Fruit fly (Drosophila melanogaster): ENCODE results near the gene Mcr.

- TF ChIP-seq OdsH (GFP tag; optimal IDR thresholded peaks at IDR 0.05) = peak; percentile 47
- no peak for TF ChIP-seq sage (GFP tag; optimal IDR thresholded peaks at IDR 0.05)
- TF ChIP-seq N (GFP tag; optimal IDR thresholded peaks at IDR 0.05) = no peak
- no peak for TF ChIP-seq dl (GFP tag; optimal IDR thresholded peaks at IDR 0.05; ENCODE audit: insufficient read depth in 1 of 2, partially characterized antibody in 2 of 2)
- no peak for TF ChIP-seq HLH106 (tag; optimal IDR thresholded peaks at IDR 0.05)
- peak; percentile 48 for TF ChIP-seq fru (GFP tag; optimal IDR thresholded peaks at IDR 0.05)
- TF ChIP-seq GATAd (GFP tag; optimal IDR thresholded peaks at IDR 0.05) = no peak
- no peak for TF ChIP-seq sv (GFP tag; optimal IDR thresholded peaks at IDR 0.05)
- TF ChIP-seq Hnf4 (GFP tag; optimal IDR thresholded peaks at IDR 0.05) = no peak
- no peak for TF ChIP-seq Abd-B (GFP tag; optimal IDR thresholded peaks at IDR 0.05)
- no peak for TF ChIP-seq Mio (GFP tag; optimal IDR thresholded peaks at IDR 0.05)
- TF ChIP-seq psq (GFP tag; optimal IDR thresholded peaks at IDR 0.05) = no peak
- no peak for TF ChIP-seq brk (GFP tag; optimal IDR thresholded peaks at IDR 0.05)
Observed at dm6 chr2L:8088025-8088789, 5.4 kb upstream of the Mcr start.
